Worm (Caenorhabditis elegans) whole organism, L4 larva: ENCODE measurements around the gene gst-32.

ENCODE experiments used
- F10B5.3 ChIP-seq: sonication (generic microtip); optimal IDR thresholded peaks from 2 replicates; lab custom pipeline; 2016; ENCODE audit warnings: mild to moderate bottlenecking, missing genetic modification characterization, missing compliant biosample characterization
- F49E8.2 ChIP-seq: sonication (generic microtip); optimal IDR thresholded peaks from 2 replicates; lab custom pipeline; 2016; ENCODE audit warnings: missing compliant biosample characterization, mild to moderate bottlenecking, missing genetic modification characterization, borderline replicate concordance
- Y5F2A.4 ChIP-seq: fragments of 200-800 bp; sonication (Bioruptor generic); optimal IDR thresholded peaks from 2 replicates; lab custom pipeline; 2018; ENCODE audit warnings: mild to moderate bottlenecking, missing genetic modification characterization, missing compliant biosample characterization
- Y75B8A.6 ChIP-seq: fragments of 200-800 bp; sonication (Bioruptor generic); IDR thresholded peaks from 2 replicates; pipeline ENCODE4 v1.3.6; 2022; ENCODE audit warnings: missing genetic modification reagents, missing genetic modification characterization, missing compliant biosample characterization
- ZK546.5 ChIP-seq, 2 experiments: sonication (generic microtip); optimal IDR thresholded peaks; 2 replicates each; lab custom pipeline; 2017; ENCODE audit warnings: missing biosample characterization in 2 of 2, missing genetic modification characterization in 2 of 2
- aha-1 ChIP-seq: fragments of 150-350 bp; peaks from one replicate; lab custom pipeline; 2014; ENCODE audit warnings: missing biosample characterization, missing genetic modification characterization
- ama-1 ChIP-seq: fragments of 150-350 bp; optimal IDR thresholded peaks from 2 replicates; lab custom pipeline; 2014; ENCODE audit warnings: inconsistent platforms, mixed read lengths
- arid-1 ChIP-seq: fragments of 200-800 bp; sonication (Bioruptor generic); conservative IDR thresholded peaks from 2 replicates; pipeline ENCODE4 v1.3.6; 2022; ENCODE audit warnings: missing genetic modification reagents, missing genetic modification characterization, missing compliant biosample characterization
- ceh-62 ChIP-seq: sonication (generic microtip); optimal IDR thresholded peaks from 2 replicates; lab custom pipeline; 2017; ENCODE audit warnings: missing biosample characterization, missing genetic modification characterization
- ces-1 ChIP-seq: fragments of 150-350 bp; sonication (generic microtip); optimal IDR thresholded peaks from 4 replicates; lab custom pipeline; 2014; ENCODE audit warnings: missing biosample characterization, missing genetic modification reagents, missing genetic modification characterization
- daf-12 ChIP-seq: fragments of 150-350 bp; optimal IDR thresholded peaks from 2 replicates; lab custom pipeline; 2014; ENCODE audit warnings: missing biosample characterization, missing genetic modification reagents, missing genetic modification characterization
- daf-16 ChIP-seq, 3 experiments: sonication (generic microtip); optimal IDR thresholded peaks; 2 replicates each; lab custom pipeline; 2016 to 2017; ENCODE audit warnings: missing genetic modification characterization in 3 of 3, missing genetic modification reagents in 3 of 3, mild to moderate bottlenecking in 2 of 3, missing compliant biosample characterization in 2 of 3, missing biosample characterization in 1 of 3, moderate library complexity in 1 of 3
- daf-8 ChIP-seq: fragments of 200-800 bp; sonication (Bioruptor generic); IDR thresholded peaks from 2 replicates; pipeline ENCODE4 v1.3.6; 2022; ENCODE audit warnings: missing genetic modification characterization, missing compliant biosample characterization
- dmd-6 ChIP-seq: fragments of 200-800 bp; sonication (Bioruptor generic); IDR thresholded peaks from 2 replicates; pipeline ENCODE4 v1.3.6; 2022; ENCODE audit warnings: missing genetic modification reagents, missing genetic modification characterization, missing compliant biosample characterization
- dpl-1 ChIP-seq: fragments of 150-350 bp; optimal IDR thresholded peaks from 2 replicates; lab custom pipeline; 2014; ENCODE audit warnings: missing biosample characterization, missing genetic modification reagents, missing genetic modification characterization
- duxl-1 ChIP-seq: sonication (generic microtip); optimal IDR thresholded peaks from 2 replicates; lab custom pipeline; 2016; ENCODE audit warnings: mild to moderate bottlenecking, missing genetic modification characterization, moderate library complexity, missing compliant biosample characterization; ENCODE audit not compliant: poor library complexity
- dve-1 ChIP-seq: sonication (generic microtip); optimal IDR thresholded peaks from 2 replicates; lab custom pipeline; 2017; ENCODE audit warnings: antibody characterized with exemption, mild to moderate bottlenecking, missing genetic modification characterization, missing compliant biosample characterization; ENCODE audit not compliant: insufficient read depth
- egl-43 ChIP-seq: fragments of 200-800 bp; sonication (Bioruptor generic); IDR thresholded peaks from 2 replicates; pipeline ENCODE4 v1.3.6; 2022; ENCODE audit warnings: missing genetic modification reagents, missing genetic modification characterization, missing compliant biosample characterization
- fkh-10 ChIP-seq: fragments of 150-350 bp; optimal IDR thresholded peaks from 2 replicates; lab custom pipeline; 2014; ENCODE audit warnings: missing biosample characterization, missing genetic modification reagents, missing genetic modification characterization
- hlh-11 ChIP-seq: fragments of 200-800 bp; sonication (Bioruptor generic); optimal IDR thresholded peaks from 2 replicates; lab custom pipeline; 2018; ENCODE audit warnings: mild to moderate bottlenecking, missing genetic modification characterization, missing compliant biosample characterization
- hlh-30 ChIP-seq: sonication (generic microtip); optimal IDR thresholded peaks from 2 replicates; lab custom pipeline; 2017; ENCODE audit warnings: antibody characterized with exemption, mild to moderate bottlenecking, missing genetic modification characterization, missing compliant biosample characterization; ENCODE audit not compliant: insufficient read depth
- jun-1 ChIP-seq: fragments of 150-350 bp; optimal IDR thresholded peaks from 2 replicates; lab custom pipeline; 2014; ENCODE audit warnings: missing biosample characterization, missing genetic modification reagents, missing genetic modification characterization
- lin-15B ChIP-seq: fragments of 150-350 bp; sonication (generic microtip); optimal IDR thresholded peaks from 3 replicates; lab custom pipeline; 2014; ENCODE audit warnings: missing biosample characterization, missing genetic modification characterization
- lin-38 ChIP-seq: fragments of 200-800 bp; sonication (Bioruptor generic); IDR thresholded peaks from 2 replicates; pipeline ENCODE4 v1.3.6; 2022; ENCODE audit warnings: missing genetic modification reagents, missing genetic modification characterization, missing compliant biosample characterization
- lir-3 ChIP-seq: sonication (generic microtip); optimal IDR thresholded peaks from 2 replicates; lab custom pipeline; 2016; ENCODE audit warnings: mild to moderate bottlenecking, missing genetic modification characterization, missing compliant biosample characterization
- lsy-2 ChIP-seq, 2 experiments: fragments of 150-350 bp in 1 of 2; sonication (generic microtip) in 1 of 2; optimal IDR thresholded peaks; 2 replicates each; lab custom pipeline; 2014 to 2017; ENCODE audit warnings: missing biosample characterization in 2 of 2, missing genetic modification characterization in 2 of 2
- madf-5 ChIP-seq, 2 experiments: fragments of 200-800 bp; sonication (Bioruptor generic); IDR thresholded peaks; 2 replicates each; pipeline ENCODE4 v1.3.6; 2022; ENCODE audit warnings: missing compliant biosample characterization in 2 of 2, missing genetic modification characterization in 2 of 2
- madf-9 ChIP-seq: fragments of 200-800 bp; sonication (Bioruptor generic); conservative IDR thresholded peaks from 2 replicates; pipeline ENCODE4 v1.3.6; 2022; ENCODE audit warnings: missing genetic modification reagents, missing genetic modification characterization, missing compliant biosample characterization
- mxl-2 ChIP-seq: fragments of 200-800 bp; sonication (Bioruptor generic); conservative IDR thresholded peaks from 2 replicates; pipeline ENCODE4 v1.3.6; 2022; ENCODE audit warnings: missing genetic modification reagents, missing genetic modification characterization, missing compliant biosample characterization
- mxl-3 ChIP-seq: fragments of 200-800 bp; sonication (Bioruptor generic); optimal IDR thresholded peaks from 2 replicates; lab custom pipeline; 2018; ENCODE audit warnings: mild to moderate bottlenecking, missing genetic modification characterization, missing compliant biosample characterization
- nhr-28 ChIP-seq: fragments of 150-350 bp; optimal IDR thresholded peaks from 2 replicates; lab custom pipeline; 2014; ENCODE audit warnings: missing biosample characterization, missing genetic modification characterization
- nhr-6 ChIP-seq: fragments of 150-350 bp; optimal IDR thresholded peaks from 2 replicates; lab custom pipeline; 2014; ENCODE audit warnings: missing biosample characterization, missing genetic modification characterization
- nhr-76 ChIP-seq: fragments of 150-350 bp; optimal IDR thresholded peaks from 2 replicates; lab custom pipeline; 2014; ENCODE audit warnings: missing biosample characterization, missing genetic modification characterization
- nhr-77 ChIP-seq: fragments of 150-350 bp; optimal IDR thresholded peaks from 2 replicates; lab custom pipeline; 2014; ENCODE audit warnings: missing biosample characterization, missing genetic modification characterization
- php-3 ChIP-seq: fragments of 200-800 bp; sonication (Bioruptor generic); IDR thresholded peaks from 2 replicates; pipeline ENCODE4 v1.3.6; 2022; ENCODE audit warnings: missing genetic modification reagents, missing genetic modification characterization, missing compliant biosample characterization
- pqm-1 ChIP-seq: sonication (generic microtip); optimal IDR thresholded peaks from 2 replicates; lab custom pipeline; 2017; ENCODE audit warnings: missing biosample characterization, missing genetic modification characterization
- rbr-2 ChIP-seq: sonication (generic microtip); optimal IDR thresholded peaks from 2 replicates; lab custom pipeline; 2016; ENCODE audit warnings: missing genotype, missing genetic modification characterization, missing compliant biosample characterization
- sdz-12 ChIP-seq: fragments of 200-800 bp; sonication (Bioruptor generic); optimal IDR thresholded peaks from 2 replicates; lab custom pipeline; 2018; ENCODE audit warnings: mild to moderate bottlenecking, missing genetic modification characterization, missing compliant biosample characterization
- skn-1 ChIP-seq: fragments of 150-350 bp; optimal IDR thresholded peaks from 2 replicates; lab custom pipeline; 2014; ENCODE audit warnings: missing biosample characterization, missing genetic modification characterization
- snpc-4 ChIP-seq: fragments of 150-350 bp; optimal IDR thresholded peaks from 2 replicates; lab custom pipeline; 2014; ENCODE audit warnings: missing biosample characterization, missing genetic modification characterization
- spr-3 ChIP-seq: fragments of 200-800 bp; sonication (Bioruptor generic); optimal IDR thresholded peaks from 2 replicates; lab custom pipeline; 2018; ENCODE audit warnings: mild to moderate bottlenecking, missing genetic modification characterization, missing compliant biosample characterization
- tag-97 ChIP-seq: fragments of 200-800 bp; sonication (Bioruptor generic); IDR thresholded peaks from 2 replicates; pipeline ENCODE4 v1.3.6; 2022; ENCODE audit warnings: missing genetic modification characterization, missing compliant biosample characterization
- tra-1 ChIP-seq: fragments of 200-800 bp; sonication (Bioruptor generic); IDR thresholded peaks from 2 replicates; pipeline ENCODE4 v1.3.6; 2022; ENCODE audit warnings: missing genetic modification reagents, missing genetic modification characterization, missing compliant biosample characterization
- unc-130 ChIP-seq: sonication (generic microtip); optimal IDR thresholded peaks from 2 replicates; lab custom pipeline; 2016; ENCODE audit warnings: missing genetic modification reagents, missing genetic modification characterization, missing compliant biosample characterization
- unc-39 ChIP-seq: sonication (generic microtip); optimal IDR thresholded peaks from 2 replicates; lab custom pipeline; 2017; ENCODE audit warnings: missing biosample characterization, missing genetic modification characterization
- zag-1 ChIP-seq: fragments of 150-350 bp; optimal IDR thresholded peaks from 2 replicates; lab custom pipeline; 2014; ENCODE audit warnings: missing biosample characterization, missing genetic modification characterization
- zfp-2 ChIP-seq: sonication (generic microtip); optimal IDR thresholded peaks from 2 replicates; lab custom pipeline; 2016; ENCODE audit warnings: mild to moderate bottlenecking, missing genetic modification characterization, missing compliant biosample characterization
- zfp-3 ChIP-seq: fragments of 200-800 bp; sonication (Bioruptor generic); conservative IDR thresholded peaks from 2 replicates; pipeline ENCODE4 v1.3.6; 2022; ENCODE audit warnings: missing genetic modification reagents, missing genetic modification characterization, missing compliant biosample characterization
- zip-11 ChIP-seq: fragments of 200-800 bp; sonication (Bioruptor generic); IDR thresholded peaks from 2 replicates; pipeline ENCODE4 v1.3.6; 2022; ENCODE audit warnings: missing genetic modification characterization, missing compliant biosample characterization
- zip-2 ChIP-seq: fragments of 150-350 bp; optimal IDR thresholded peaks from 2 replicates; lab custom pipeline; 2014; ENCODE audit warnings: missing biosample characterization, missing genetic modification characterization

gst-32 gene

DNA sequence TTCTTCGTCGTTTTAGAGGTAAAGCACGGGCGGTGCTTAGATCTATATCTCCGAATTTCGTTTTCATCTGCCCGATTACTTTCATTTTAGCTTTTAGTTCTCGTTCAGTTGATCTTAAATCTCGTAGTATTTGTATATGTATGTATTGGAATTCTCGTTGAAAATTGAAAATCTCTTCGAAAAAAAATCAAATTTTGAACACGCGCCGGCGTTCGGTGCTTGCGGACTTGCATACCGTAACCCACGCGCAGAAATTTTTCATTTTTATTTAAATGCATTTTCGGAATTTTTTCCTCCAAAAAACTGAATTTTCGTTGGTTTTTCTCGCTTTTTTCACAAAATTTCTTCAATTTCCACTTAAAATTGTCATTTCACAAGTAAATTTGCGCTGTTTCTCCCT lies 29.8 kb upstream of the gst-32 start:
- TF ChIP-seq php-3 (GFP tag; lab: Robert Waterston, UW) (no peak), unc-39 (no peak), dve-1 (tag; lab: Kevin White, UChicago) (no peak), ceh-62 (no peak), lin-38 (GFP tag; lab: Robert Waterston, UW) (peak; percentile 17; the same call in 1 of the 2 replicates), skn-1 (tag; lab: Kevin White, UChicago) (no peak), lsy-2 (tag; optimal IDR thresholded peaks at IDR 0.05; lab: Kevin White, UChicago) (peak in 1 of 2 experiments; percentile 89), nhr-77 (tag; lab: Kevin White, UChicago) (peak; percentile 3), dpl-1 (peak; percentile 55), Y5F2A.4 (GFP tag; lab: Kevin White, UChicago) (no peak), tra-1 (GFP tag; lab: Robert Waterston, UW) (no peak), mxl-2 (GFP tag; lab: Robert Waterston, UW) (no peak), madf-9 (no peak), zfp-2 (tag; lab: Kevin White, UChicago) (no peak), aha-1 (tag; lab: Kevin White, UChicago) (peak; percentile 88)

DNA sequence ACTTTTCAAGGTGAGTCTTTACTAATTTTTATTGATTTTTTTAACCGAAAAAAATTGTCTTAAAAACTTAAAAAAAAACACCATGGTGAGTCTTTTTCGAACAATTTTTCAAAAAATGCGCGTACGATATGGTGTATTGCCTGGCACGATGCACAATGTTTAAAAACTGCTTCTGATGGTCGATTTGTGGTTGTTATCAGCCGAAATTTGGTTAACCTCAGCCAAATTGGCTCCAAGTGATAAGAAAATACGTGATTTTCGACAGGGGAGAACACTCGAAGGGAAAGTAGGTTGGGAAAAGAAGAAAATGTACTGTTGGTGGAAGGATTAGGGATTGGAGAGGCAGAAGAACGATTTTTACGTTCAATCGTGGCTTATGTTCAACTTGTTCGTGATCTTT lies 29.2 kb upstream of the gst-32 start:
- no peak for TF ChIP-seq zfp-3 (GFP tag; lab: Robert Waterston, UW)
- no peak for TF ChIP-seq F10B5.3 (tag; lab: Kevin White, UChicago)
- TF ChIP-seq nhr-6 (tag; lab: Kevin White, UChicago) = no peak
- TF ChIP-seq arid-1 (GFP tag; lab: Robert Waterston, UW) = no peak
- peak; percentile 21; the same call in 1 of the 2 replicates for TF ChIP-seq dmd-6 (GFP tag; lab: Robert Waterston, UW)
- TF ChIP-seq hlh-11 (tag; lab: Kevin White, UChicago) = peak; percentile 48
- TF ChIP-seq duxl-1 (tag; lab: Kevin White, UChicago) = no peak
- peak; percentile 47 for TF ChIP-seq pqm-1
- no peak for TF ChIP-seq nhr-76
- no peak for TF ChIP-seq zag-1
- TF ChIP-seq daf-12 (tag; lab: Kevin White, UChicago) = no peak
- peak; percentile 8 for TF ChIP-seq hlh-30 (tag; lab: Kevin White, UChicago)
- TF ChIP-seq unc-130 (GFP tag; lab: Kevin White, UChicago) = no peak
- TF ChIP-seq tra-1 (GFP tag; lab: Robert Waterston, UW) = 0 out of 2 replicates have a peak, but pooled peaks have one; percentile 24
- no peak for TF ChIP-seq jun-1 (tag; lab: Kevin White, UChicago)
- TF ChIP-seq daf-16 (GFP tag; optimal IDR thresholded peaks at IDR 0.05; lab: Kevin White, UChicago) = no peak
- peak; percentile 53 for TF ChIP-seq daf-16 (tag; optimal IDR thresholded peaks at IDR 0.05; lab: Kevin White, UChicago)
- TF ChIP-seq ZK546.5 (tag; optimal IDR thresholded peaks at IDR 0.05; lab: Kevin White, UChicago) = no peak
- no peak for TF ChIP-seq zip-11 (GFP tag; lab: Robert Waterston, UW)
- no peak for TF ChIP-seq fkh-10 (GFP tag; lab: Kevin White, UChicago)
- no peak for TF ChIP-seq ces-1 (GFP tag; lab: Kevin White, UChicago)
- no peak for TF ChIP-seq rbr-2 (tag; lab: Kevin White, UChicago)
- TF ChIP-seq F49E8.2 (tag; lab: Kevin White, UChicago) = no peak
- TF ChIP-seq tag-97 = no peak
- TF ChIP-seq nhr-28 (tag; lab: Kevin White, UChicago) = no peak
- no peak for TF ChIP-seq daf-8 (GFP tag; lab: Robert Waterston, UW)
- TF ChIP-seq lir-3 = no peak
- TF ChIP-seq zip-2 = no peak
- TF ChIP-seq snpc-4 (tag; lab: Kevin White, UChicago) = no peak
- no peak for TF ChIP-seq egl-43 (GFP tag; lab: Robert Waterston, UW)
- no peak for TF ChIP-seq dpl-1
- no peak for TF ChIP-seq spr-3 (GFP tag; lab: Kevin White, UChicago)
- no peak for TF ChIP-seq Y75B8A.6 (GFP tag; lab: Robert Waterston, UW)
- peak; percentile 33 for TF ChIP-seq aha-1 (tag; lab: Kevin White, UChicago)
- TF ChIP-seq madf-5 (GFP tag; IDR thresholded peaks at IDR 0.05; lab: Robert Waterston, UW) = no peak
- no peak for TF ChIP-seq php-3 (GFP tag; lab: Robert Waterston, UW)
- no peak for TF ChIP-seq sdz-12 (GFP tag; lab: Kevin White, UChicago)
- TF ChIP-seq mxl-3 (GFP tag; lab: Kevin White, UChicago) = no peak
- no peak for TF ChIP-seq madf-9
- no peak for TF ChIP-seq lin-15B (tag; lab: Kevin White, UChicago)
- TF ChIP-seq ama-1 (lab: Kevin White, UChicago) = no peak
